Worm (Caenorhabditis elegans) whole organism, young adult: Measurements from ENCODE around the gene lin-13.

ENCODE experiments used
- D2030.7 ChIP-seq: fragments of 200-800 bp; sonication (Bioruptor generic); IDR thresholded peaks from 2 replicates; pipeline ENCODE4 v1.3.6; 2022; ENCODE audit warnings: missing genetic modification reagents, missing genetic modification characterization, missing compliant biosample characterization
- F10E7.11 ChIP-seq: sonication (generic microtip); optimal IDR thresholded peaks from 2 replicates; lab custom pipeline; 2017; ENCODE audit warnings: mild to moderate bottlenecking, missing genetic modification characterization, moderate library complexity, missing compliant biosample characterization
- F37B4.10 ChIP-seq: fragments of 200-800 bp; sonication (Bioruptor generic); IDR thresholded peaks from 2 replicates; pipeline ENCODE4 v1.3.6; 2022; ENCODE audit warnings: missing genetic modification characterization, missing compliant biosample characterization
- F57C9.4 ChIP-seq: sonication (generic microtip); optimal IDR thresholded peaks from 2 replicates; lab custom pipeline; 2017; ENCODE audit warnings: mild to moderate bottlenecking, missing genetic modification characterization, missing compliant biosample characterization
- K12H6.12 ChIP-seq: fragments of 200-800 bp; sonication (Bioruptor generic); optimal IDR thresholded peaks from 2 replicates; lab custom pipeline; 2018; ENCODE audit warnings: mild to moderate bottlenecking, missing genetic modification characterization, missing compliant biosample characterization
- Y56A3A.18 ChIP-seq: fragments of 200-800 bp; sonication (Bioruptor generic); IDR thresholded peaks from 2 replicates; pipeline ENCODE4 v1.3.6; 2022; ENCODE audit warnings: missing genetic modification reagents, missing genetic modification characterization, missing compliant biosample characterization
- ZK185.1 ChIP-seq: sonication (generic microtip); optimal IDR thresholded peaks from 2 replicates; lab custom pipeline; 2016; ENCODE audit warnings: mild to moderate bottlenecking, missing genetic modification characterization, missing compliant biosample characterization; ENCODE audit not compliant: poor library complexity, severe bottlenecking
- ama-1 ChIP-seq, 3 experiments: fragments of 150-350 bp in 1 of 3; sonication (generic microtip) in 2 of 3; optimal IDR thresholded peaks; 2 replicates each; lab custom pipeline; 2014 to 2018; ENCODE audit warnings: missing biosample characterization in 2 of 3, missing genetic modification characterization in 2 of 3, missing genetic modification reagents in 2 of 3
- aptf-3 ChIP-seq: fragments of 200-800 bp; sonication (Bioruptor generic); IDR thresholded peaks from 2 replicates; pipeline ENCODE4 v1.3.6; 2022; ENCODE audit warnings: missing genetic modification characterization, missing compliant biosample characterization
- atf-7 ChIP-seq: sonication (generic microtip); optimal IDR thresholded peaks from 2 replicates; lab custom pipeline; 2017; ENCODE audit warnings: mild to moderate bottlenecking, missing genetic modification characterization, missing compliant biosample characterization
- athp-1 ChIP-seq: sonication (generic microtip); optimal IDR thresholded peaks from 2 replicates; lab custom pipeline; 2017; ENCODE audit warnings: mild to moderate bottlenecking, missing genetic modification characterization, missing compliant biosample characterization
- attf-5 ChIP-seq: fragments of 200-800 bp; sonication (Bioruptor generic); optimal IDR thresholded peaks from 2 replicates; lab custom pipeline; 2018; ENCODE audit warnings: mild to moderate bottlenecking, missing genetic modification characterization, missing compliant biosample characterization
- attf-6 ChIP-seq: fragments of 200-800 bp; sonication (Bioruptor generic); IDR thresholded peaks from 2 replicates; pipeline ENCODE4 v1.3.6; 2022; ENCODE audit warnings: missing genetic modification reagents, missing genetic modification characterization, missing compliant biosample characterization
- cebp-1 ChIP-seq, 2 experiments: fragments of 200-800 bp in 1 of 2; sonication (Bioruptor generic) in 1 of 2; sonication (generic microtip) in 1 of 2; IDR thresholded peaks in 1 of 2; optimal IDR thresholded peaks in 1 of 2; 2 replicates each; pipeline versions ENCODE4 v1.3.6 to Lab custom; 2017 to 2022; ENCODE audit warnings: missing compliant biosample characterization in 2 of 2, missing genetic modification characterization in 2 of 2, mild to moderate bottlenecking in 1 of 2, missing genetic modification reagents in 1 of 2, moderate library complexity in 1 of 2
- ceh-27 ChIP-seq: fragments of 200-800 bp; sonication (Bioruptor generic); optimal IDR thresholded peaks from 2 replicates; lab custom pipeline; 2018; ENCODE audit warnings: mild to moderate bottlenecking, missing genetic modification characterization, moderate library complexity, missing compliant biosample characterization
- ceh-40 ChIP-seq: fragments of 200-800 bp; sonication (Bioruptor generic); IDR thresholded peaks from 2 replicates; pipeline ENCODE4 v1.3.6; 2022; ENCODE audit warnings: missing genetic modification characterization, missing compliant biosample characterization
- ceh-91 ChIP-seq: fragments of 200-800 bp; sonication (Bioruptor generic); IDR thresholded peaks from 2 replicates; pipeline ENCODE4 v1.3.6; 2022; ENCODE audit warnings: missing genetic modification reagents, missing genetic modification characterization, missing compliant biosample characterization
- dpl-1 ChIP-seq: fragments of 150-350 bp; optimal IDR thresholded peaks from 2 replicates; lab custom pipeline; 2014; ENCODE audit warnings: missing biosample characterization, missing genetic modification reagents, missing genetic modification characterization
- egl-18 ChIP-seq: fragments of 200-800 bp; sonication (Bioruptor generic); IDR thresholded peaks from 2 replicates; pipeline ENCODE4 v1.3.6; 2022; ENCODE audit warnings: missing genetic modification reagents, missing genetic modification characterization, missing compliant biosample characterization
- egl-44 ChIP-seq: fragments of 200-800 bp; sonication (Bioruptor generic); IDR thresholded peaks from 2 replicates; pipeline ENCODE4 v1.3.6; 2022; ENCODE audit warnings: missing genetic modification reagents, missing genetic modification characterization, missing compliant biosample characterization
- egrh-3 ChIP-seq: fragments of 200-800 bp; sonication (Bioruptor generic); IDR thresholded peaks from 2 replicates; pipeline ENCODE4 v1.3.6; 2022; ENCODE audit warnings: missing genetic modification reagents, missing genetic modification characterization, missing compliant biosample characterization
- hmg-1.2 ChIP-seq: fragments of 200-800 bp; sonication (Bioruptor generic); IDR thresholded peaks from 2 replicates; pipeline ENCODE4 v1.3.6; 2022; ENCODE audit warnings: missing genetic modification reagents, missing genetic modification characterization, missing compliant biosample characterization
- hsf-1 ChIP-seq: fragments of 200-800 bp; sonication (Bioruptor generic); IDR thresholded peaks from 2 replicates; pipeline ENCODE4 v1.3.6; 2022; ENCODE audit warnings: missing genetic modification reagents, missing genetic modification characterization, missing compliant biosample characterization
- lag-1 ChIP-seq: fragments of 200-800 bp; sonication (Bioruptor generic); IDR thresholded peaks from 2 replicates; pipeline ENCODE4 v1.3.6; 2022; ENCODE audit warnings: missing genetic modification reagents, missing genetic modification characterization, missing compliant biosample characterization
- lin-26 ChIP-seq: fragments of 200-800 bp; sonication (Bioruptor generic); IDR thresholded peaks from 2 replicates; pipeline ENCODE4 v1.3.6; 2022; ENCODE audit warnings: missing genetic modification reagents, missing genetic modification characterization, missing compliant biosample characterization
- lin-35 ChIP-seq, 3 experiments: fragments of 150-350 bp in 2 of 3; sonication (generic microtip) in 1 of 3; optimal IDR thresholded peaks; 2 replicates each; lab custom pipeline; 2014 to 2018; ENCODE audit warnings: missing biosample characterization in 3 of 3, missing genetic modification characterization in 3 of 3, missing genetic modification reagents in 3 of 3
- lin-40 ChIP-seq: sonication (generic microtip); optimal IDR thresholded peaks from 2 replicates; lab custom pipeline; 2016; ENCODE audit warnings: missing genetic modification characterization, mild to moderate bottlenecking, missing compliant biosample characterization, missing genotype, missing genetic modification reagents
- lin-54 ChIP-seq: fragments of 200-800 bp; sonication (Bioruptor generic); optimal IDR thresholded peaks from 2 replicates; lab custom pipeline; 2018; ENCODE audit warnings: mild to moderate bottlenecking, missing genetic modification characterization, missing compliant biosample characterization
- lsl-1 ChIP-seq: fragments of 200-800 bp; sonication (Bioruptor generic); optimal IDR thresholded peaks from 2 replicates; lab custom pipeline; 2018; ENCODE audit warnings: mild to moderate bottlenecking, missing genetic modification characterization, moderate library complexity, missing compliant biosample characterization
- madf-10 ChIP-seq: sonication (generic microtip); optimal IDR thresholded peaks from 2 replicates; lab custom pipeline; 2016; ENCODE audit warnings: mild to moderate bottlenecking, missing genetic modification characterization, missing compliant biosample characterization
- nfyb-1 ChIP-seq: fragments of 200-800 bp; sonication (Bioruptor generic); IDR thresholded peaks from 2 replicates; pipeline ENCODE4 v1.3.6; 2022; ENCODE audit warnings: missing genetic modification reagents, missing genetic modification characterization, missing compliant biosample characterization
- nhr-179 ChIP-seq: sonication (generic microtip); optimal IDR thresholded peaks from 2 replicates; lab custom pipeline; 2016; ENCODE audit warnings: mild to moderate bottlenecking, missing genetic modification characterization, missing compliant biosample characterization
- nhr-27 ChIP-seq: fragments of 200-800 bp; sonication (Bioruptor generic); optimal IDR thresholded peaks from 2 replicates; lab custom pipeline; 2018; ENCODE audit warnings: mild to moderate bottlenecking, missing genetic modification characterization, moderate library complexity, missing compliant biosample characterization
- nhr-90 ChIP-seq: sonication (generic microtip); optimal IDR thresholded peaks from 2 replicates; lab custom pipeline; 2016; ENCODE audit warnings: missing genotype, mild to moderate bottlenecking, missing genetic modification characterization, missing compliant biosample characterization
- rec-8 ChIP-seq, 2 experiments: sonication (generic microtip); optimal IDR thresholded peaks; 2 replicates each; lab custom pipeline; 2016; ENCODE audit warnings: mild to moderate bottlenecking in 2 of 2, missing genetic modification characterization in 2 of 2, missing genetic modification reagents in 2 of 2, missing genotype in 2 of 2, missing biosample characterization in 1 of 2, missing compliant biosample characterization in 1 of 2, moderate library complexity in 1 of 2
- rpc-1 ChIP-seq, 2 experiments: fragments of 150-350 bp in 1 of 2; sonication (generic microtip) in 1 of 2; optimal IDR thresholded peaks; 2 replicates each; lab custom pipeline; 2014 to 2018; ENCODE audit warnings: missing biosample characterization in 1 of 2, missing genetic modification characterization in 1 of 2, missing genetic modification reagents in 1 of 2, missing genotype in 1 of 2
- snpc-1.3 ChIP-seq: sonication (generic microtip); optimal IDR thresholded peaks from 2 replicates; lab custom pipeline; 2017; ENCODE audit warnings: missing genetic modification characterization, mild to moderate bottlenecking, missing compliant biosample characterization, antibody characterized with exemption, moderate library complexity, missing genotype, missing genetic modification reagents; ENCODE audit not compliant: insufficient read depth
- somi-1 ChIP-seq: fragments of 200-800 bp; sonication (Bioruptor generic); optimal IDR thresholded peaks from 2 replicates; lab custom pipeline; 2018; ENCODE audit warnings: mild to moderate bottlenecking, missing genetic modification characterization, missing compliant biosample characterization
- tbx-9 ChIP-seq: sonication (generic microtip); optimal IDR thresholded peaks from 2 replicates; lab custom pipeline; 2016; ENCODE audit warnings: borderline replicate concordance, missing genetic modification characterization, inconsistent platforms, missing compliant biosample characterization
- tlf-1 ChIP-seq: fragments of 200-800 bp; sonication (Bioruptor generic); optimal IDR thresholded peaks from 2 replicates; lab custom pipeline; 2018; ENCODE audit warnings: mild to moderate bottlenecking, missing genetic modification characterization, missing compliant biosample characterization
- zfh-2 ChIP-seq: fragments of 200-800 bp; sonication (Bioruptor generic); conservative IDR thresholded peaks from 2 replicates; pipeline ENCODE4 v1.3.6; 2022; ENCODE audit warnings: missing genetic modification reagents, missing genetic modification characterization, missing compliant biosample characterization
- ztf-18 ChIP-seq: sonication (generic microtip); optimal IDR thresholded peaks from 2 replicates; lab custom pipeline; 2016; ENCODE audit warnings: missing genotype, mild to moderate bottlenecking, missing genetic modification characterization, missing compliant biosample characterization

The lin-13 gene

ce11 chrIII:7729534-7730061 is 20.3 kb upstream of the lin-13 start, which contains the start of gene ZK112.4:
ZK112.4 (minus strand) TSS chrIII:7730011.
- TF ChIP-seq cebp-1 (GFP tag; IDR thresholded peaks at IDR 0.05; lab: Robert Waterston, UW): no peak
- TF ChIP-seq cebp-1 (tag; optimal IDR thresholded peaks at IDR 0.05; lab: Kevin White, UChicago): peak; percentile 39
- TF ChIP-seq madf-10 (tag; lab: Kevin White, UChicago): peak; percentile 51
- TF ChIP-seq lin-40: peak; percentile 49
- TF ChIP-seq nhr-179 (tag; lab: Kevin White, UChicago): peak; percentile 28
- TF ChIP-seq Y56A3A.18 (GFP tag; lab: Robert Waterston, UW): 0 out of 2 replicates have a peak, but pooled peaks have one; percentile 48
- TF ChIP-seq nhr-27 (tag; lab: Kevin White, UChicago): no peak
- 0 out of 2 replicates have a peak, but pooled peaks have one; percentile 21 for TF ChIP-seq hmg-1.2
- TF ChIP-seq lin-35 (GFP tag; optimal IDR thresholded peaks at IDR 0.05; lab: Kevin White, UChicago): peak in 1 of 3 experiments; percentile 49
- TF ChIP-seq ZK185.1 (tag; lab: Kevin White, UChicago): peak; percentile 37
- TF ChIP-seq attf-5: peak; percentile 2
- TF ChIP-seq egrh-3 (GFP tag; lab: Robert Waterston, UW): peak; percentile 63; the same call in 1 of the 2 replicates
- peak; percentile 86 for TF ChIP-seq zfh-2 (GFP tag; lab: Robert Waterston, UW)
- no peak for TF ChIP-seq tbx-9
- TF ChIP-seq somi-1: no peak
- 0 out of 2 replicates have a peak, but pooled peaks have one; percentile 8 for TF ChIP-seq ceh-40 (GFP tag; lab: Robert Waterston, UW)
- no peak for TF ChIP-seq ceh-91 (GFP tag; lab: Robert Waterston, UW)
- peak; percentile 11 for TF ChIP-seq nhr-90 (tag; lab: Kevin White, UChicago)
- 0 out of 2 replicates have a peak, but pooled peaks have one; percentile 34 for TF ChIP-seq hsf-1 (GFP tag; lab: Robert Waterston, UW)
- TF ChIP-seq ceh-27 (GFP tag; lab: Kevin White, UChicago): peak; percentile 47
- TF ChIP-seq atf-7 (tag; lab: Kevin White, UChicago): no peak
- no peak for TF ChIP-seq rpc-1 (optimal IDR thresholded peaks at IDR 0.05; lab: Kevin White, UChicago)
- no peak for TF ChIP-seq rpc-1 (tag; optimal IDR thresholded peaks at IDR 0.05; lab: Kevin White, UChicago)
- TF ChIP-seq lsl-1 (GFP tag; lab: Kevin White, UChicago): peak; percentile 5
- TF ChIP-seq K12H6.12 (tag; lab: Kevin White, UChicago): peak; percentile 64

DNA sequence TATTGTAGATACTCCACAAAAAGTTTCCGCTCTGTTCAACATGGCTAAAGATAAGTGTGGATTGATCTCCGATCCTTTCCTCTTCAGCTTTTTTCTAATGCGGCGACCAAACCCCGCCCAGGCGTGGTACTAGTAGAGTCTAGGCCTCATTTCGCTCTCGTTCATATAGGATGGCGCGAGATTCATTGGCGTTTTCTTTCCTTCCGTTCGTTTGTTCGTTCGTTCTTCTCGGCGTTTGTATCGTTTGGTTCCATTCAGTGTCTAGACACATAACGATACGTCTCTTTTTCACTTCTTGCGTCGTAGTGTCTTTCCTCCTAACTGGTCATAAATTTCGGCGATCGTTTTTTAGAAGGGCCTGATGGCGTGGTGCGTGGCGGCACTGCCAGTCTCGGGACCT is 19.8 kb upstream of the lin-13 start:
- TF ChIP-seq lin-26 (GFP tag; lab: Robert Waterston, UW) (0 out of 2 replicates have a peak, but pooled peaks have one; percentile 57), lag-1 (GFP tag; lab: Robert Waterston, UW) (0 out of 2 replicates have a peak, but pooled peaks have one; percentile 1), egl-18 (GFP tag; lab: Robert Waterston, UW) (no peak)
- TF ChIP-seq, all 124 proteins: peak for 2

ce11 chrIII:7728494-7728893 is 19.2 kb upstream of the lin-13 start:
- TF ChIP-seq F10E7.11 (tag; lab: Kevin White, UChicago) (no peak), athp-1 (tag; lab: Kevin White, UChicago) (no peak), attf-6 (GFP tag; lab: Robert Waterston, UW) (no peak), nhr-90 (tag; lab: Kevin White, UChicago) (peak; percentile 33), lin-54 (GFP tag; lab: Kevin White, UChicago) (no peak), tlf-1 (GFP tag; lab: Kevin White, UChicago) (peak; percentile 17), D2030.7 (GFP tag; lab: Robert Waterston, UW) (no peak), zfh-2 (GFP tag; lab: Robert Waterston, UW) (no peak), lag-1 (GFP tag; lab: Robert Waterston, UW) (no peak), atf-7 (tag; lab: Kevin White, UChicago) (peak; percentile 48), dpl-1 (GFP tag; lab: Kevin White, UChicago) (no peak), snpc-1.3 (tag; lab: Kevin White, UChicago) (no peak), hsf-1 (GFP tag; lab: Robert Waterston, UW) (peak; percentile 20; the same call in 1 of the 2 replicates), egl-44 (GFP tag; lab: Robert Waterston, UW) (no peak), F57C9.4 (tag; lab: Kevin White, UChicago) (no peak), cebp-1 (GFP tag; IDR thresholded peaks at IDR 0.05; lab: Robert Waterston, UW) (no peak), cebp-1 (tag; optimal IDR thresholded peaks at IDR 0.05; lab: Kevin White, UChicago) (no peak), rec-8 (tag; optimal IDR thresholded peaks at IDR 0.05; lab: Kevin White, UChicago) (no peak), aptf-3 (no peak), ama-1 (optimal IDR thresholded peaks at IDR 0.05; lab: Kevin White, UChicago) (no peak), ama-1 (GFP tag; optimal IDR thresholded peaks at IDR 0.05; lab: Kevin White, UChicago) (no peak), ztf-18 (tag; lab: Kevin White, UChicago) (no peak), nfyb-1 (peak; percentile 53; the same call in 1 of the 2 replicates), lin-40 (peak; percentile 66), F37B4.10 (GFP tag; lab: Robert Waterston, UW) (no peak)
